Fruit fly (Drosophila melanogaster) whole organism, embryonic: ENCODE results near the gene Crtc.

Experiments
- Gsc ChIP-seq: fragments of 200-800 bp; sonication (Bioruptor generic); IDR thresholded peaks from 2 replicates; pipeline ENCODE4 v1.3.6; 2022; ENCODE audit warnings: missing biosample characterization, missing genetic modification characterization
- Trl ChIP-seq, 3 experiments: fragments of >200 bp in 2 of 3; fragments of 200-800 bp in 1 of 3; sonication (Bioruptor generic) in 1 of 3; optimal IDR thresholded peaks; 2 replicates in 1 of 3; 3 replicates in 2 of 3; lab custom pipeline; 2016 to 2017; ENCODE audit warnings: missing biosample characterization in 1 of 3, missing genetic modification characterization in 1 of 3
- gt ChIP-seq: fragments of 200-800 bp; sonication (Bioruptor generic); IDR thresholded peaks from 2 replicates; pipeline ENCODE4 v1.3.6; 2022; ENCODE audit warnings: missing biosample characterization, missing genetic modification characterization

dm6 chr3L:17643985-17644905 is 24.8 kb downstream of the Crtc start:
- TF ChIP-seq gt: no peak
- TF ChIP-seq Trl (optimal IDR thresholded peaks at IDR 0.05; lab: Kevin White, UChicago): no peak
- no peak for TF ChIP-seq Trl (GFP tag; optimal IDR thresholded peaks at IDR 0.05; lab: Kevin White, UChicago)
- no peak for TF ChIP-seq Gsc (GFP tag; lab: Robert Waterston, UW)
